Fruit fly (Drosophila melanogaster): ENCODE results near the gene psd.

Gene psd

DNA sequence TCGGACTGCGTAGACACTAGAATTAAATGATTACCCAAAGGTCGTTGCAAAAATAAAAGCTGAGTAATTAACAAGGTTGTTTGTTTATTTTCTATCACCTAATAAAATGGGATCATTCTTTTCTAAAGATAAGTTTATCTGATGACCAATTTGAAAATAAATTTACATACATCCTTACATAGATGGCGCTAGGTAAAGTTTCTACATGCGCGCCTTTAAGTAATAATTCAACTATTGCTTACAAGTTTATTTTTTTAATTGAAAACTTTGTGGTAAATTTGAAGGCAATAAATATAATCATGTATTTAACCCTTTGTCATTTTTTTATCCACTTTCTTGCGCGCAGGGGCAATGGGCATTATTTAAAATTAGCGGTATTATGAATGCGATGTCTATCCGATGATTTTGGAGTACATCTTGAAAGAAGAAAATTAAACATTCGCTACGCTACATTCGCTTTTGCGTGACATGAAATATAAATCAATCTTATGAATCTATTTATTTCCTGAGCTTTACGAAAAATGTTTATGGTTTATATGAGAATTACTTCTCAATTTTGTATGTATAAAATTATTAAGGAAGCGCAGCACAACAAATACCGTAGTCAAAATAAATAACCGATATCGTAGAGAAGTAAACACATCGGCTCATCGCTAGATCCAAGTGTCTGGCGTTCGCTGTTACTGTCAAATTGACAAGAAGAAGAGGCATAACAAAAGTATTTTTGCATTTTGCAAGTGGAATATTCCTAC, 15.8 kb downstream of the psd start, which contains the start of gene CG9044:
TSS of gene CG9044 (plus strand) at position 676 of the 752 bp plus-strand sequence.
- no peak for TF ChIP-seq CG10348 (GFP tag; IDR thresholded peaks at IDR 0.05)
- TF ChIP-seq Ets98B (GFP tag; IDR thresholded peaks at IDR 0.05), result no peak
- TF ChIP-seq D1 (tag; optimal IDR thresholded peaks at IDR 0.05), result no peak
- no peak for TF ChIP-seq gl (tag; optimal IDR thresholded peaks at IDR 0.05)
- no peak for TF ChIP-seq CG14655 (GFP tag; optimal IDR thresholded peaks at IDR 0.05)
- peak; percentile 15; the same call in 1 of the 2 replicates for TF ChIP-seq rn (GFP tag; IDR thresholded peaks at IDR 0.05)
- 0 out of 2 replicates have a peak, but pooled peaks have one; percentile 40 for TF ChIP-seq CG32121 (GFP tag; IDR thresholded peaks at IDR 0.05)
- TF ChIP-seq CG4496 (GFP tag; IDR thresholded peaks at IDR 0.05), result no peak
- TF ChIP-seq Snoo (tag; optimal IDR thresholded peaks at IDR 0.05), result no peak
- TF ChIP-seq Pif1A (GFP tag; optimal IDR thresholded peaks at IDR 0.05), result no peak
- TF ChIP-seq CG8159 (tag; optimal IDR thresholded peaks at IDR 0.05), result no peak
- TF ChIP-seq CG13204 (GFP tag; optimal IDR thresholded peaks at IDR 0.05), result no peak
- TF ChIP-seq CG15710 (tag; optimal IDR thresholded peaks at IDR 0.05), result peak; percentile 16
- no peak for TF ChIP-seq CG9948 (tag; optimal IDR thresholded peaks at IDR 0.05)
- TF ChIP-seq CG34367 (tag; optimal IDR thresholded peaks at IDR 0.05), result no peak
- no peak for TF ChIP-seq Pif1B (GFP tag; optimal IDR thresholded peaks at IDR 0.05)
- TF ChIP-seq CG17806 (tag; optimal IDR thresholded peaks at IDR 0.05), result no peak

DNA sequence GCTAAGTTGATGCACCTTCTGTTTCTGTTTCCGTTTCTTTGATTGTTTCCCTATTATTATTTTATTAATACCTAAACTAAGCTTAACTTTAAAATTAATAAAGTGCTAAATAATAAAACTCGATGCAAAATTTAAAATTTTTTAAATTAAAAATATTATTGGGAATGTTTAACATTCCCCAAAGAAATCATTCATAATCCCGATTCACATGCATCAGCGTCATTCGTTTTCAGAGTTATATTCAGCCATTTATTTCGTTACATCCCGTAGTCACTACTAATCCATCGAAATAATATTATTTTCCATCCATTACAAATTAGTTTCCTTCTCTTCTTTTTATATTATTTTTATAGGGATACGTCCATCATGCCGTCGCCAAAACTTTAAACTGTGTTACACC, 17.2 kb downstream of the psd start:
- no peak for TF ChIP-seq gl (tag; optimal IDR thresholded peaks at IDR 0.05)

DNA sequence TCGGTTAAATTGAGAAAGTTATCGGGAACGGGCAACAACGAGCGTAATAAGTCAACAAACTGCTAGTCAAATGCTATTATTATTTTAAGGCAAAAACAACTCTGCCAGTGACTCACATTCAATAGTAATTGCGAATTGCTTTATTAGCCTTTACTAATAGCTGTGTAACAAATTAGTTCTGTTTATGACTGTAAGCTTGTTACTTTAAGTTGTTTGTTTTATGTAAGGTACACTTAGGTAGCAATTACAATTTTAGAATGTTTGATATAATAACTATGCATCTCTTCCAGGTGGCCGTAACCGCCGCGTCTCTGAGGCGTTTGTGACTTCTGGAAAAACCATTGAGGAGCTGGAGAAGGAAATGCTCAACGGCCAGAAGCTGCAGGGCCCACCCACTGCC, 18.0 kb downstream of the psd start:
- TF ChIP-seq Pif1A (GFP tag; optimal IDR thresholded peaks at IDR 0.05) (no peak), CG12605 (GFP tag; IDR thresholded peaks at IDR 0.05) (no peak), D1 (tag; optimal IDR thresholded peaks at IDR 0.05) (no peak), CG8301 (tag; optimal IDR thresholded peaks at IDR 0.05) (no peak), CG10348 (GFP tag; IDR thresholded peaks at IDR 0.05) (no peak), Snoo (tag; optimal IDR thresholded peaks at IDR 0.05) (no peak), CG34367 (tag; optimal IDR thresholded peaks at IDR 0.05) (no peak), CG9948 (tag; optimal IDR thresholded peaks at IDR 0.05) (no peak), Pif1B (GFP tag; optimal IDR thresholded peaks at IDR 0.05) (no peak), CG32121 (GFP tag; IDR thresholded peaks at IDR 0.05) (no peak), Ets98B (GFP tag; IDR thresholded peaks at IDR 0.05) (no peak), CG13204 (GFP tag; optimal IDR thresholded peaks at IDR 0.05) (no peak), CG14655 (GFP tag; optimal IDR thresholded peaks at IDR 0.05) (no peak), rn (GFP tag; IDR thresholded peaks at IDR 0.05) (no peak), CG17806 (tag; optimal IDR thresholded peaks at IDR 0.05) (no peak), EcR (GFP tag; optimal IDR thresholded peaks at IDR 0.05) (no peak), CG4496 (GFP tag; IDR thresholded peaks at IDR 0.05) (no peak)

DNA sequence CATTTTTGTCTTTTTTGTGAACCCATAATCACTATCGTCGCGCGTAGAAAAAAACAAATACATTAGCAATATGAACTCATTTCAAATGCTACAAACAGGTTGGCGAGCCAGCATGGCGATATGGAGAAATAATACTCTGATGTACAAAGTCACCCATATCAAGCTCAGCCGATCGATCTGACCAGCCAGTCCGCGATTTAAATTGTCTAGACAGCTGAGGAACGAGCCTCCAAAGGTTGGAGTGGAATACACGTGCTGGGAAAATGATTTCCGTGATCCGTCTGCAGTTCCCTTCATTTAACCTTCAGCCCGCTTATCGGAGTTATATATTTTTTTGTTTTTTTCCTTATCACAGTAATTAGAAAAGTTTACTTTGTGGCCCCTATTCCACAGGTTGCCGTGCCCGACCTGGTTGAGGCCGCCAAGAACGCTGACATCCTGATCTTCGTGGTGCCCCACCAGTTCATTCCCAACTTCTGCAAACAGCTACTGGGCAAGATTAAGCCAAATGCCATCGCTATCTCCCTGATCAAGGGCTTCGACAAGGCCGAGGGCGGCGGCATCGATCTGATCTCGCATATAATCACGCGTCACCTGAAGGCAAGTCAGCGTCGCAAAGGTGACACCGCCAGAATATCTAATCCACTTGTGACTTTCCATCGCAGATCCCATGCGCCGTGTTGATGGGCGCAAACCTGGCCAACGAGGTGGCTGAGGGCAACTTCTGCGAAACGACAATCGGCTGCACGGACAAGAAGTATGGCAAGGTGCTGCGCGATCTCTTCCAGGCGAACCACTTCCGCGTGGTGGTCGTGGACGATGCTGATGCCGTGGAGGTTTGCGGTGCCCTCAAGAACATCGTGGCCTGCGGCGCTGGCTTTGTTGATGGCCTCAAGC, 18.9 kb downstream of the psd start:
- no peak for TF ChIP-seq CG12605 (GFP tag; IDR thresholded peaks at IDR 0.05)
- no peak for TF ChIP-seq Pif1A (GFP tag; optimal IDR thresholded peaks at IDR 0.05)
- no peak for TF ChIP-seq CG14655 (GFP tag; optimal IDR thresholded peaks at IDR 0.05)
- no peak for TF ChIP-seq CG32121 (GFP tag; IDR thresholded peaks at IDR 0.05)
- no peak for TF ChIP-seq CG4496 (GFP tag; IDR thresholded peaks at IDR 0.05)

DNA sequence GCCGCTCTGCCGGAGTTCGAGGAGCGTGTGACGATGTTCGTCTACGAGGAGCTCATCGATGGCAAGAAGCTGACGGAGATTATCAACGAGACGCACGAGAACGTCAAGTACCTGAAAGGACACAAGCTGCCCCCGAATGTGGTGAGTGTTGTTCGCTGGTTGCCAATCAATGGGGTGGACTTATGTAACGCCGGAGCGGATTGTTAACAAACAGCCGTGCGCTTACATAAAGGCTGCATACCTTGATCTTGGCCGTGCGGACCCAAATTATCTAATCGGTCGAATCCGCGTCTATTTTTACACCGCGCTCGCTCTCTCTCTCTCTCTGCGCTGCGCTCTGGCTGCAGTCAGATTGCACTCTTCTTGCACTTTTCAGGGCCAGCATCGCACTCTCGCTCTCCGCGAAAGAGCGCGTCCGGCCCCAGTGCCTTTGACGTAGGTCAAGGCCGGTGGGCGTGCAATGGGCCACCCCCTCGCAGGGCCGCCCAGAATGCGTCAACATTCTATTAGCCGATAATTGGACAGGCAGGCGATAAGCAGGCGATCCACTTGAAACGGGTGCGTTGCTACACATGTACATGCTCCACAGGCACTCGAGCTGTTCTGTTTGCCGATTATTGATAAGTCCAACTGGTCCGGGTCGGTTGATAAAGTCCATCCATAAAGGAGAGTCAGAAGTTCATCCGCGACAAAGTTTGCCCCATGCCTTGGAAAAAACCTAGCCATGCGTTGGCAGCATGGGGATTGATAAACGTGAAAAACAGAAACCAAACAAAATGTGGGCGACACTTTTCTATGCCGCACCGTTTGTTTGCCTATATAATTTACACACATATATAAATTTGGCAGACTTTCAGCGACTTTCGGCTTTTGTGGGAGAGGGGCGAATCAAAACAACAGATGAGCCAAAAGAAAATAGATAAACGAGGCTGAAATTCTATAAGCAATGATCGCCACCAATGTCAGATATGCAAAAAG, 20.2 kb downstream of the psd start:
- TF ChIP-seq CG12605 (GFP tag; IDR thresholded peaks at IDR 0.05) (peak; percentile 65; the same call in 1 of the 2 replicates), EcR (GFP tag; optimal IDR thresholded peaks at IDR 0.05) (peak; percentile 89), rn (GFP tag; IDR thresholded peaks at IDR 0.05) (no peak), Ets98B (GFP tag; IDR thresholded peaks at IDR 0.05) (peak; percentile 15; the same call in 1 of the 2 replicates), fd96Ca (GFP tag; IDR thresholded peaks at IDR 0.05) (no peak), Snoo (tag; optimal IDR thresholded peaks at IDR 0.05) (no peak)
